Fruit fly (Drosophila melanogaster): ENCODE results near the gene CG42502.

dm6 chr2L:18846175-18846574 is 35.1 kb upstream of the CG42502 start:
- TF ChIP-seq CG8478 (optimal IDR thresholded peaks at IDR 0.05) (no peak), psq (optimal IDR thresholded peaks at IDR 0.05) (no peak), usp (GFP tag; optimal IDR thresholded peaks at IDR 0.05) (no peak), Dll (optimal IDR thresholded peaks at IDR 0.05) (no peak)

Data from whole organism.